Worm (Caenorhabditis elegans) whole organism, L4 larva: ENCODE measurements around the gene rnf-113.

Experiments used
- D1046.2 ChIP-seq: fragments of 200-800 bp; sonication (Bioruptor generic); IDR thresholded peaks from 2 replicates; pipeline ENCODE4 v1.3.6; 2022; ENCODE audit warnings: missing genetic modification characterization, missing compliant biosample characterization
- F10B5.3 ChIP-seq: sonication (generic microtip); optimal IDR thresholded peaks from 2 replicates; lab custom pipeline; 2016; ENCODE audit warnings: mild to moderate bottlenecking, missing genetic modification characterization, missing compliant biosample characterization
- F26F4.8 ChIP-seq: fragments of 200-800 bp; sonication (Bioruptor generic); conservative IDR thresholded peaks from 2 replicates; pipeline ENCODE4 v1.3.6; 2022; ENCODE audit warnings: missing genetic modification characterization, missing compliant biosample characterization
- F37D6.2 ChIP-seq: sonication (generic microtip); optimal IDR thresholded peaks from 2 replicates; lab custom pipeline; 2016; ENCODE audit warnings: mild to moderate bottlenecking, missing genetic modification characterization, missing compliant biosample characterization
- F44E2.7 ChIP-seq: fragments of 200-800 bp; sonication (Bioruptor generic); IDR thresholded peaks from 2 replicates; pipeline ENCODE4 v2.1.2; 2022; ENCODE audit warnings: missing genetic modification characterization, missing compliant biosample characterization
- T20F7.1 ChIP-seq: fragments of 200-800 bp; sonication (Bioruptor generic); optimal IDR thresholded peaks from 2 replicates; lab custom pipeline; 2018; ENCODE audit warnings: mild to moderate bottlenecking, missing genetic modification characterization, missing compliant biosample characterization
- T26A8.4 ChIP-seq: fragments of 200-800 bp; sonication (Bioruptor generic); IDR thresholded peaks from 2 replicates; pipeline ENCODE4 v1.3.6; 2022; ENCODE audit warnings: missing genetic modification characterization, missing compliant biosample characterization
- Y48G9A.11 ChIP-seq: fragments of 200-800 bp; sonication (Bioruptor generic); IDR thresholded peaks from 2 replicates; pipeline ENCODE4 v1.3.6; 2022; ENCODE audit warnings: missing genetic modification reagents, missing genetic modification characterization, missing compliant biosample characterization
- Y5F2A.4 ChIP-seq: fragments of 200-800 bp; sonication (Bioruptor generic); optimal IDR thresholded peaks from 2 replicates; lab custom pipeline; 2018; ENCODE audit warnings: mild to moderate bottlenecking, missing genetic modification characterization, missing compliant biosample characterization
- ZK337.2 ChIP-seq: fragments of 200-800 bp; sonication (Bioruptor generic); IDR thresholded peaks from 2 replicates; pipeline ENCODE4 v1.3.6; 2022; ENCODE audit warnings: missing genetic modification reagents, missing genetic modification characterization, missing compliant biosample characterization
- aha-1 ChIP-seq: fragments of 150-350 bp; peaks from one replicate; lab custom pipeline; 2014; ENCODE audit warnings: missing biosample characterization, missing genetic modification characterization
- aly-2 ChIP-seq: sonication (generic microtip); optimal IDR thresholded peaks from 2 replicates; lab custom pipeline; 2018; ENCODE audit warnings: missing biosample characterization, missing genetic modification characterization
- ama-1 ChIP-seq: fragments of 150-350 bp; optimal IDR thresholded peaks from 2 replicates; lab custom pipeline; 2014; ENCODE audit warnings: inconsistent platforms, mixed read lengths
- attf-4 ChIP-seq: sonication (generic microtip); optimal IDR thresholded peaks from 3 replicates; lab custom pipeline; 2017; ENCODE audit warnings: missing biosample characterization, missing genetic modification characterization
- ceh-28 ChIP-seq: fragments of 150-350 bp; optimal IDR thresholded peaks from 2 replicates; lab custom pipeline; 2014; ENCODE audit warnings: missing biosample characterization, missing genetic modification reagents, missing genetic modification characterization
- ceh-32 ChIP-seq: sonication (generic microtip); optimal IDR thresholded peaks from 2 replicates; lab custom pipeline; 2016; ENCODE audit warnings: mild to moderate bottlenecking, missing genetic modification characterization, missing compliant biosample characterization; ENCODE audit not compliant: poor library complexity
- ceh-62 ChIP-seq: sonication (generic microtip); optimal IDR thresholded peaks from 2 replicates; lab custom pipeline; 2017; ENCODE audit warnings: missing biosample characterization, missing genetic modification characterization
- ceh-82 ChIP-seq: sonication (generic microtip); optimal IDR thresholded peaks from 2 replicates; lab custom pipeline; 2017; ENCODE audit warnings: missing biosample characterization, missing genetic modification characterization
- daf-8 ChIP-seq: fragments of 200-800 bp; sonication (Bioruptor generic); IDR thresholded peaks from 2 replicates; pipeline ENCODE4 v1.3.6; 2022; ENCODE audit warnings: missing genetic modification characterization, missing compliant biosample characterization
- dmd-6 ChIP-seq: fragments of 200-800 bp; sonication (Bioruptor generic); IDR thresholded peaks from 2 replicates; pipeline ENCODE4 v1.3.6; 2022; ENCODE audit warnings: missing genetic modification reagents, missing genetic modification characterization, missing compliant biosample characterization
- dpl-1 ChIP-seq: fragments of 150-350 bp; optimal IDR thresholded peaks from 2 replicates; lab custom pipeline; 2014; ENCODE audit warnings: missing biosample characterization, missing genetic modification reagents, missing genetic modification characterization
- duxl-1 ChIP-seq: sonication (generic microtip); optimal IDR thresholded peaks from 2 replicates; lab custom pipeline; 2016; ENCODE audit warnings: mild to moderate bottlenecking, missing genetic modification characterization, moderate library complexity, missing compliant biosample characterization; ENCODE audit not compliant: poor library complexity
- dve-1 ChIP-seq: sonication (generic microtip); optimal IDR thresholded peaks from 2 replicates; lab custom pipeline; 2017; ENCODE audit warnings: antibody characterized with exemption, mild to moderate bottlenecking, missing genetic modification characterization, missing compliant biosample characterization; ENCODE audit not compliant: insufficient read depth
- egl-27 ChIP-seq: sonication (generic microtip); optimal IDR thresholded peaks from 3 replicates; lab custom pipeline; 2017; ENCODE audit warnings: missing biosample characterization, missing genetic modification reagents, missing genetic modification characterization
- egl-43 ChIP-seq: fragments of 200-800 bp; sonication (Bioruptor generic); IDR thresholded peaks from 2 replicates; pipeline ENCODE4 v1.3.6; 2022; ENCODE audit warnings: missing genetic modification reagents, missing genetic modification characterization, missing compliant biosample characterization
- fkh-10 ChIP-seq: fragments of 150-350 bp; optimal IDR thresholded peaks from 2 replicates; lab custom pipeline; 2014; ENCODE audit warnings: missing biosample characterization, missing genetic modification reagents, missing genetic modification characterization
- fos-1 ChIP-seq: fragments of 150-350 bp; optimal IDR thresholded peaks from 2 replicates; lab custom pipeline; 2014; ENCODE audit warnings: missing biosample characterization, missing genetic modification characterization
- hif-1 ChIP-seq, 2 experiments: sonication (generic microtip); optimal IDR thresholded peaks; 2 replicates each; lab custom pipeline; 2016 to 2017; ENCODE audit warnings: missing compliant biosample characterization in 2 of 2, missing genetic modification characterization in 2 of 2, missing genetic modification reagents in 2 of 2, missing genotype in 2 of 2, mild to moderate bottlenecking in 1 of 2
- hmg-1.1 ChIP-seq: fragments of 200-800 bp; sonication (Bioruptor generic); IDR thresholded peaks from 2 replicates; pipeline ENCODE4 v1.3.6; 2022; ENCODE audit warnings: missing genetic modification reagents, missing genetic modification characterization, missing compliant biosample characterization
- jun-1 ChIP-seq: fragments of 150-350 bp; optimal IDR thresholded peaks from 2 replicates; lab custom pipeline; 2014; ENCODE audit warnings: missing biosample characterization, missing genetic modification reagents, missing genetic modification characterization
- lin-1 ChIP-seq: fragments of 200-800 bp; sonication (Bioruptor generic); IDR thresholded peaks from 2 replicates; pipeline ENCODE4 v1.3.6; 2022; ENCODE audit warnings: missing genetic modification reagents, missing genetic modification characterization, missing compliant biosample characterization
- lin-38 ChIP-seq: fragments of 200-800 bp; sonication (Bioruptor generic); IDR thresholded peaks from 2 replicates; pipeline ENCODE4 v1.3.6; 2022; ENCODE audit warnings: missing genetic modification reagents, missing genetic modification characterization, missing compliant biosample characterization
- lin-39 ChIP-seq: fragments of 150-350 bp; optimal IDR thresholded peaks from 2 replicates; lab custom pipeline; 2014; ENCODE audit warnings: missing biosample characterization, missing genetic modification reagents, missing genetic modification characterization
- lir-3 ChIP-seq: sonication (generic microtip); optimal IDR thresholded peaks from 2 replicates; lab custom pipeline; 2016; ENCODE audit warnings: mild to moderate bottlenecking, missing genetic modification characterization, missing compliant biosample characterization
- mdt-29 ChIP-seq: fragments of 200-800 bp; sonication (Bioruptor generic); IDR thresholded peaks from 2 replicates; pipeline ENCODE4 v1.3.6; 2022; ENCODE audit warnings: missing genetic modification reagents, missing genetic modification characterization, missing compliant biosample characterization
- mes-2 ChIP-seq: sonication (generic microtip); optimal IDR thresholded peaks from 2 replicates; lab custom pipeline; 2016; ENCODE audit warnings: missing genotype, mild to moderate bottlenecking, missing genetic modification characterization, missing compliant biosample characterization; ENCODE audit not compliant: poor library complexity, severe bottlenecking
- mxl-3 ChIP-seq: fragments of 200-800 bp; sonication (Bioruptor generic); optimal IDR thresholded peaks from 2 replicates; lab custom pipeline; 2018; ENCODE audit warnings: mild to moderate bottlenecking, missing genetic modification characterization, missing compliant biosample characterization
- nhr-11 ChIP-seq: fragments of 150-350 bp; optimal IDR thresholded peaks from 2 replicates; lab custom pipeline; 2014; ENCODE audit warnings: missing biosample characterization, missing genetic modification characterization
- nhr-41 ChIP-seq: fragments of 200-800 bp; sonication (Bioruptor generic); IDR thresholded peaks from 2 replicates; pipeline ENCODE4 v1.3.6; 2022; ENCODE audit warnings: missing genetic modification reagents, missing genetic modification characterization, missing compliant biosample characterization
- nhr-48 ChIP-seq: sonication (generic microtip); optimal IDR thresholded peaks from 2 replicates; lab custom pipeline; 2016; ENCODE audit warnings: mild to moderate bottlenecking, missing genetic modification characterization, missing compliant biosample characterization
- nhr-76 ChIP-seq: fragments of 150-350 bp; optimal IDR thresholded peaks from 2 replicates; lab custom pipeline; 2014; ENCODE audit warnings: missing biosample characterization, missing genetic modification characterization
- set-16 ChIP-seq: fragments of 200-800 bp; sonication (Bioruptor generic); IDR thresholded peaks from 2 replicates; pipeline ENCODE4 v1.3.6; 2022; ENCODE audit warnings: missing genetic modification reagents, missing genetic modification characterization, missing compliant biosample characterization
- skn-1 ChIP-seq: fragments of 150-350 bp; optimal IDR thresholded peaks from 2 replicates; lab custom pipeline; 2014; ENCODE audit warnings: missing biosample characterization, missing genetic modification characterization
- snpc-4 ChIP-seq: fragments of 150-350 bp; optimal IDR thresholded peaks from 2 replicates; lab custom pipeline; 2014; ENCODE audit warnings: missing biosample characterization, missing genetic modification characterization
- spr-1 ChIP-seq: sonication (generic microtip); optimal IDR thresholded peaks from 2 replicates; lab custom pipeline; 2016; ENCODE audit warnings: mild to moderate bottlenecking, missing genetic modification characterization, missing compliant biosample characterization
- tra-1 ChIP-seq: fragments of 200-800 bp; sonication (Bioruptor generic); IDR thresholded peaks from 2 replicates; pipeline ENCODE4 v1.3.6; 2022; ENCODE audit warnings: missing genetic modification reagents, missing genetic modification characterization, missing compliant biosample characterization
- unc-39 ChIP-seq: sonication (generic microtip); optimal IDR thresholded peaks from 2 replicates; lab custom pipeline; 2017; ENCODE audit warnings: missing biosample characterization, missing genetic modification characterization
- vab-7 ChIP-seq: fragments of 200-800 bp; sonication (Bioruptor generic); IDR thresholded peaks from 2 replicates; pipeline ENCODE4 v1.3.6; 2022; ENCODE audit warnings: missing genetic modification reagents, missing genetic modification characterization, missing compliant biosample characterization
- zag-1 ChIP-seq: fragments of 150-350 bp; optimal IDR thresholded peaks from 2 replicates; lab custom pipeline; 2014; ENCODE audit warnings: missing biosample characterization, missing genetic modification characterization
- zfp-2 ChIP-seq: sonication (generic microtip); optimal IDR thresholded peaks from 2 replicates; lab custom pipeline; 2016; ENCODE audit warnings: mild to moderate bottlenecking, missing genetic modification characterization, missing compliant biosample characterization

The rnf-113 gene

DNA sequence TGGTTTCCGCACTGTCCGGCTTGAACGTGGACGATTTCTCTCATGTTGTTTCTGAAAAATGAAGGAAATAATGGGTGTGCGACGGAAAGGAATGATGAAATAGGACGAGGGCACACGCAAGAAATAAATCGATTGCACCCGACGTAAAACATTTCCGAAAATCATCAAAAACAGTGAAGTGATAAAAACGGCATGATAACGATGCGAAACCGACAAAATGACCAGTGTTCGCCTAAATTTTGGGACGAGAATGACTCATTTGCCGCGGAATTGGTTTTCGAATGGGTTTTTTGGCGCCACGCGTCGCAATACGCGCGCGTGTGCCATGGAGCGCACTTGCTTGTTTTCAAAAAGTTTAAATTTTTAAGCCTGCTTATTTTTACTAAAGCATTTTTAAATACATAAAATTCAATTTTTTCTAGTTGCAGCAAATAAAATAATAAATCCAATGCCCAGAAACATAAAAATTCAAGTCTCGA, 15.0 kb downstream of the rnf-113 start, which contains the start of the genes tbb-1 and rib-2 (continued):
- no peak for TF ChIP-seq F37D6.2 (tag; lab: Kevin White, UChicago)
- TF ChIP-seq attf-4 = no peak
- TF ChIP-seq aha-1 (tag; lab: Kevin White, UChicago) = peak; percentile 89
- TF ChIP-seq duxl-1 (tag; lab: Kevin White, UChicago) = no peak
- no peak for TF ChIP-seq F10B5.3 (tag; lab: Kevin White, UChicago)
- no peak for TF ChIP-seq T20F7.1 (GFP tag; lab: Kevin White, UChicago)
- no peak for TF ChIP-seq F26F4.8 (GFP tag; lab: Robert Waterston, UW)
- TF ChIP-seq T26A8.4 (GFP tag; lab: Robert Waterston, UW) = peak; percentile 65
- peak; percentile 97 for TF ChIP-seq lin-1 (GFP tag; lab: Robert Waterston, UW)
- no peak for TF ChIP-seq egl-43 (GFP tag; lab: Robert Waterston, UW)
- no peak for TF ChIP-seq daf-8 (GFP tag; lab: Robert Waterston, UW)
- TF ChIP-seq mdt-29 (GFP tag; lab: Robert Waterston, UW) = 0 out of 2 replicates have a peak, but pooled peaks have one; percentile 39
- 0 out of 2 replicates have a peak, but pooled peaks have one; percentile 27 for TF ChIP-seq F44E2.7
- TF ChIP-seq tra-1 (GFP tag; lab: Robert Waterston, UW) = peak; percentile 85
- TF ChIP-seq Y5F2A.4 (GFP tag; lab: Kevin White, UChicago) = no peak
- TF ChIP-seq egl-27 (tag; lab: Kevin White, UChicago) = no peak
- TF ChIP-seq mes-2 (tag; lab: Kevin White, UChicago) = peak; percentile 82
- TF ChIP-seq hif-1 (tag; optimal IDR thresholded peaks at IDR 0.05; lab: Kevin White, UChicago) = peak in 1 of 2 experiments; percentile 71
- TF ChIP-seq set-16 (GFP tag; lab: Robert Waterston, UW) = no peak; the same call in 1 of the 2 replicates
- no peak for TF ChIP-seq snpc-4 (tag; lab: Kevin White, UChicago)
- TF ChIP-seq fos-1 (tag; lab: Kevin White, UChicago) = peak; percentile 38
- no peak for TF ChIP-seq nhr-76 (tag; lab: Kevin White, UChicago)
- TF ChIP-seq hmg-1.1 (GFP tag; lab: Robert Waterston, UW) = no peak
- no peak for TF ChIP-seq ceh-28
- TF ChIP-seq ceh-32 = no peak
- no peak for TF ChIP-seq ceh-62 (tag; lab: Kevin White, UChicago)
- no peak for TF ChIP-seq ZK337.2 (GFP tag; lab: Robert Waterston, UW)
- no peak for TF ChIP-seq fkh-10 (GFP tag; lab: Kevin White, UChicago)
- TF ChIP-seq vab-7 (GFP tag; lab: Robert Waterston, UW) = no peak
- TF ChIP-seq jun-1 (tag; lab: Kevin White, UChicago) = peak; percentile 39
- TF ChIP-seq skn-1 = no peak
- TF ChIP-seq ama-1 (lab: Kevin White, UChicago) = no peak
- no peak for TF ChIP-seq unc-39 (tag; lab: Kevin White, UChicago)
- peak; percentile 68; the same call in 1 of the 2 replicates for TF ChIP-seq nhr-41 (GFP tag; lab: Robert Waterston, UW)

DNA sequence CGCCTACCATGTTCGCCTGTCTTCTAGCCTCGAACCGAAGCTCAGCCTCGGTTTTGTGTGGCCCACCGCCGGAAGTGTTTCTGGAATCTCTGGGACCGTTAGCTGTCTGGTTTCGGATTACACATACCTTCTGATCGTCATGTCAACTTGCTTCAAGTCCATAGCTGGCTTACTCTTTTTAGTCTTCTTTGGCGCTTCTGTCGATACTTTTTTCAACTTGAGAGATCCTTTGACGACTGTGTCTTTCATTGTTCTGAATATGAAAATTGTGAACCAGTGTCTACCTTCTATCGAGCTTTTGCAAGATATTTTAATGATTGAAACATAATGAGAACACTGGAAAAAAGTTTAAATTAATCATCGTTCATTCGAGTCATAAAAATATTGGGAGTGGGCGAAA, 16.9 kb downstream of the rnf-113 start, which contains the start of gene K01G5.8:
TSS of gene K01G5.8 (minus strand) at position 255 of the 400 bp plus-strand sequence.
- no peak for TF ChIP-seq dmd-6 (GFP tag; lab: Robert Waterston, UW)
- no peak for TF ChIP-seq mxl-3
- TF ChIP-seq aly-2 (tag; lab: Kevin White, UChicago) = no peak
- no peak for TF ChIP-seq lir-3
- no peak for TF ChIP-seq lin-39
- TF ChIP-seq ama-1 (lab: Kevin White, UChicago) = peak; percentile 41
- no peak for TF ChIP-seq mes-2 (tag; lab: Kevin White, UChicago)
- TF ChIP-seq zag-1 (tag; lab: Kevin White, UChicago) = no peak
- TF ChIP-seq T20F7.1 (GFP tag; lab: Kevin White, UChicago) = no peak
- TF ChIP-seq nhr-48 = no peak
- TF ChIP-seq ceh-82 (tag; lab: Kevin White, UChicago) = no peak
- TF ChIP-seq snpc-4 (tag; lab: Kevin White, UChicago) = no peak
- no peak for TF ChIP-seq unc-39 (tag; lab: Kevin White, UChicago)
- no peak for TF ChIP-seq Y48G9A.11
- TF ChIP-seq zfp-2 (tag; lab: Kevin White, UChicago) = no peak
- TF ChIP-seq dve-1 (tag; lab: Kevin White, UChicago) = no peak
- TF ChIP-seq dpl-1 (GFP tag; lab: Kevin White, UChicago) = no peak
- TF ChIP-seq mdt-29 (GFP tag; lab: Robert Waterston, UW) = no peak
- TF ChIP-seq spr-1 (tag; lab: Kevin White, UChicago) = no peak
- TF ChIP-seq vab-7 (GFP tag; lab: Robert Waterston, UW) = no peak
- TF ChIP-seq nhr-11 (tag; lab: Kevin White, UChicago) = no peak
- no peak for TF ChIP-seq D1046.2
- TF ChIP-seq lin-38 (GFP tag; lab: Robert Waterston, UW) = peak; percentile 63
- no peak for TF ChIP-seq egl-43 (GFP tag; lab: Robert Waterston, UW)
- no peak for TF ChIP-seq nhr-76 (tag; lab: Kevin White, UChicago)
